Worm (Caenorhabditis elegans) whole organism, early embryonic: ENCODE data around the gene dpy-30.

Source experiments
- B0310.2 ChIP-seq: sonication (generic microtip); optimal IDR thresholded peaks from 2 replicates; lab custom pipeline; 2016; ENCODE audit warnings: mild to moderate bottlenecking, missing genetic modification characterization, missing compliant biosample characterization
- F13C5.2 ChIP-seq: sonication (generic microtip); optimal IDR thresholded peaks from 2 replicates; lab custom pipeline; 2017; ENCODE audit warnings: mild to moderate bottlenecking, missing genetic modification characterization, inconsistent platforms, missing compliant biosample characterization
- aly-1 ChIP-seq: sonication (generic microtip); optimal IDR thresholded peaks from 2 replicates; lab custom pipeline; 2016; ENCODE audit warnings: missing genetic modification characterization, missing compliant biosample characterization
- ets-7 ChIP-seq: sonication (generic microtip); optimal IDR thresholded peaks from 2 replicates; lab custom pipeline; 2016; ENCODE audit warnings: missing genotype, missing genetic modification characterization, missing compliant biosample characterization
- flt-1 ChIP-seq: fragments of 200-800 bp; sonication (Bioruptor generic); IDR thresholded peaks from 2 replicates; pipeline ENCODE4 v1.3.6; 2022; ENCODE audit warnings: missing genetic modification characterization, missing compliant biosample characterization
- hmbx-1 ChIP-seq: sonication (generic microtip); optimal IDR thresholded peaks from 2 replicates; lab custom pipeline; 2016; ENCODE audit warnings: mild to moderate bottlenecking, missing genetic modification characterization, missing compliant biosample characterization
- hmg-4 ChIP-seq: fragments of 200-800 bp; sonication (Bioruptor generic); optimal IDR thresholded peaks from 2 replicates; lab custom pipeline; 2018; ENCODE audit warnings: mild to moderate bottlenecking, missing genetic modification characterization, missing compliant biosample characterization
- scrt-1 ChIP-seq: fragments of 200-800 bp; sonication (Bioruptor generic); IDR thresholded peaks from 2 replicates; pipeline ENCODE4 v1.3.6; 2022; ENCODE audit warnings: missing genetic modification characterization, missing compliant biosample characterization
- tbx-37 ChIP-seq: fragments of 200-800 bp; sonication (Bioruptor generic); conservative IDR thresholded peaks from 2 replicates; pipeline ENCODE4 v1.3.6; 2022; ENCODE audit warnings: missing genetic modification reagents, missing genetic modification characterization, missing compliant biosample characterization

DNA sequence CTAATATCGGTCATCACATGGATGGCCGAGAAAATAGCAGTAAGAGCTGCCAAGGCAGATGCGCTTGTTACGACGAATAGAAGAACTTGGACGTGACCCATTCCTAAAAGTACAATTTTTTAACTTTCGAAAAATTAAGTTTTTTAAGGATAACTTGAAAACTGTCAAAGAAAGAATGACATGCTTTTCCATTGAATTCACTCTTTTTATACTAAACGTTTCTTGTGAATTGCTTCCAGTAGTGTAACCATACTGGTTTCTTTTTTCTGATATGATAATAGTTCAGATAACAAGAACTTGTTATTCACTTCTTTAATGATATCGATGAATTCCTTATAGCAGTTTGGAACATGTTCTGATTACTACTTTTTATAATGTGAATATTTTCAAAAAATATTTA is 23.7 kb upstream of the dpy-30 start, which contains the start of gene col-37:
- TF ChIP-seq B0310.2 (tag; lab: Kevin White, UChicago) (no peak), hmg-4 (GFP tag; lab: Kevin White, UChicago) (no peak), scrt-1 (GFP tag; lab: Robert Waterston, UW) (no peak), F13C5.2 (tag; lab: Kevin White, UChicago) (no peak), ets-7 (tag; lab: Kevin White, UChicago) (no peak), aly-1 (tag; lab: Kevin White, UChicago) (no peak), flt-1 (GFP tag; lab: Robert Waterston, UW) (no peak), hmbx-1 (tag; lab: Kevin White, UChicago) (no peak), tbx-37 (GFP tag; lab: Robert Waterston, UW) (no peak)
